Worm (Caenorhabditis elegans) whole organism, midembryonic: ENCODE data around the gene nra-4.

Experiments used
- T22C8.4 ChIP-seq: fragments of 200-800 bp; sonication (Bioruptor generic); IDR thresholded peaks from 2 replicates; pipeline ENCODE4 v1.3.6; 2022; ENCODE audit warnings: missing genetic modification characterization, missing compliant biosample characterization
- cog-1 ChIP-seq: sonication (generic microtip); optimal IDR thresholded peaks from 2 replicates; lab custom pipeline; 2016; ENCODE audit warnings: missing genetic modification characterization, missing compliant biosample characterization
- flt-1 ChIP-seq: fragments of 200-800 bp; sonication (Bioruptor generic); IDR thresholded peaks from 2 replicates; pipeline ENCODE4 v1.3.6; 2022; ENCODE audit warnings: missing genetic modification characterization, missing compliant biosample characterization
- klf-2 ChIP-seq: fragments of 200-800 bp; sonication (Bioruptor generic); conservative IDR thresholded peaks from 2 replicates; pipeline ENCODE4 v1.3.6; 2022; ENCODE audit warnings: missing genetic modification reagents, missing genetic modification characterization, missing compliant biosample characterization
- med-1 ChIP-seq: sonication (generic microtip); optimal IDR thresholded peaks from 2 replicates; lab custom pipeline; 2017; ENCODE audit warnings: missing genetic modification characterization, mild to moderate bottlenecking, missing compliant biosample characterization, antibody characterized with exemption, missing genetic modification reagents; ENCODE audit not compliant: insufficient read depth
- ref-1 ChIP-seq: fragments of 200-800 bp; sonication (Bioruptor generic); conservative IDR thresholded peaks from 2 replicates; pipeline ENCODE4 v1.3.6; 2022; ENCODE audit warnings: missing genetic modification reagents, missing genetic modification characterization, missing compliant biosample characterization
- tab-1 ChIP-seq: fragments of 200-800 bp; sonication (Bioruptor generic); IDR thresholded peaks from 2 replicates; pipeline ENCODE4 v1.3.6; 2022; ENCODE audit warnings: missing genetic modification characterization, missing compliant biosample characterization
- ztf-23 ChIP-seq: fragments of 200-800 bp; sonication (Bioruptor generic); IDR thresholded peaks from 2 replicates; pipeline ENCODE4 v1.3.6; 2022; ENCODE audit warnings: missing genetic modification reagents, missing genetic modification characterization, missing compliant biosample characterization
- ztf-29 ChIP-seq: fragments of 200-800 bp; sonication (Bioruptor generic); IDR thresholded peaks from 2 replicates; pipeline ENCODE4 v1.3.6; 2022; ENCODE audit warnings: missing genetic modification reagents, missing genetic modification characterization, missing compliant biosample characterization

nra-4 gene

DNA sequence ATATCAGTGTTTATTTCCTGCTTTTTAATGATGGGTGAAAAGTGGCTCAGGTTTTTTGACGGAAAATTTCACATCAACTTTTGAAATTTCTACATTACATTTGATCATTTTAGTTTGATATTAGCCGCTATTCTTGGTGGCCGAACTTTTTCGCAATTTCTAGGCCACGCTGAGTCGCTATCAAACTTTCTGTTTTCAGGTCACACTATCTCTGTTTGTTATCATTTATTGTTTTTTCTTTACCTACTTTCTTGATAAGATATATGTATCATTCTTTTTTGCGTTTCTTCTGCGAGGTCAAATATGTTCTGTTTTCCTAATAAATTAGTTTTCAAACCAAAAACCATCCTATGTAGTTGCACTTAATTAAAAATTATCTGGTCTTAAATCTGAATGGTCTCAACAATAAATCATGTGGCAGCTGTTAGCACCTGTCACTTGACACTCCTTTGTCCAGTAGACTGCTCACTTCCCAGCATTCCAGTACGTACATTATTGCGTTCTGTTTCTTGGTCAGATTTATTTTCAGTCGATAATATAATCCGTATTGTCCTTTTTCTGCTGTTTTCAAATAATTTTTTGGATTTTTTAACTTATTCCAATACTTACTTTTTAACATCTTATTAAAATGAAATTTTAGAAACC, 12.0 kb upstream of the nra-4 start:
- TF ChIP-seq ztf-29 = no peak

DNA sequence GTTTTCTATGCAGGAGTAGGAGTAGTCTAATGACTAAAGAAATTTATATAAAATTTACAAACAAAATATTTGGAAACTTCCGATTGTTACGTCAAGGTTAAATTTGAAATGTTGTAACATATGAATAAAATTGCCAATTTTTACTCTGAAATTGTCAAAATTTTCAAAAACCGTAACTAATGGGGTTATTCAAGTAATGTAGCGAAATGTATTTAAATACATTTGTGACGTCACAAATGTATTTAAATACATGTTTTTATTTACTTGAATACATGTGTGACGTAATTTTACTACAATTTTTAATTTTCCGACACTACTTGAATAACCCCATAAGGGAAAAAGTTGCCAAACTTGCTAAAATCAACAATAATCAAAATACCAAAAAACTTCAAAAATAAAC, 5.0 kb upstream of the nra-4 start:
- TF ChIP-seq ztf-23 = no peak
- no peak for TF ChIP-seq cog-1
- no peak for TF ChIP-seq T22C8.4
- no peak for TF ChIP-seq klf-2 (GFP tag; lab: Robert Waterston, UW)
- no peak for TF ChIP-seq flt-1 (GFP tag; lab: Robert Waterston, UW)
- no peak for TF ChIP-seq tab-1

DNA sequence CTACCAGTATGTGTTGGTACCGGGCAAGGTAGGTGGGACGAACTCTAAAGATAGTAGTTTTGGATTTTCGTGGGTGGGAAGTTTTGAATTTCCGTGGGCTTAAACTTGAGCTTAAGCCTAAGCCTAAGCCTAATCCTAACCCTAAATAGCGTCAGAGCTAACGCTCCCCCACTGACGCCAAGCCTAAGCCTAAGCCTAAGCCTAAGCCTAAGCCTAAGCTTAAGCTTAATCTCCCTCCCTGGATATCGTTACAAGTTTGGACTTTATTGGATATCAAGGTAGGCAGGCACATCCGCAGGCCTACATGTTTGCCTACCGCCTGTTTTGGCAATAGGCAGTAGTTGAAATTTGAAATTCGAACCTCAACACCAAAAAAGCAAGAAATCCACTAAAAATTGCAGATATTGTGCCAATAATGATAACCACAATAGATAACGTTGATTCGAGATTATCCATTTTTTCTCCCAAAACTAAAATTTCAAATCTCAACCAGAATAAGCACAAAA, 4.2 kb upstream of the nra-4 start, which contains the start of gene K10C9.4:
Gene K10C9.4 (minus strand): TSS at position 456 of the 506 bp plus-strand sequence.
- TF ChIP-seq ztf-23 (no peak), ztf-29 (peak; percentile 23; the same call in 1 of the 2 replicates)

DNA sequence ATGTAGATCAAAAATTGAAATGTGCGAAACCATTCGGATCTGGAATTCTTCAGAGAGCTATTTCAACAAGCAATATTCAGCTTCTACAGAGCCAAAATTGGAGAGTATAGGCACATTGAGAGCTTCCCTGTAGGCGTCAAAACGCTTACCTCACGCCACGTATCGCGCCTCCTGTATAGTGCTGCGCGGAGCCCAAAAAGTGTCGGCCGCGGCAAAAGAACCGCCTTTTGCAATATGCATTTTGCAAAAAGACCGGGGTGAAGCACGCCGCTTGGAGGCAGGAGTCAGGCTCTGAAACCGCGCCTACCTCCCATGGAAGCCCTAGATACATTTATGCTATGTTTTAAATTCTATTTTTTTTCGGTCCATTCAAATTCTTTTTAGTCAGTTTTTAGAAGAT, 3.3 kb upstream of the nra-4 start:
- TF ChIP-seq ref-1 (GFP tag; lab: Robert Waterston, UW) (no peak), tab-1 (no peak), ztf-23 (no peak), flt-1 (GFP tag; lab: Robert Waterston, UW) (no peak), T22C8.4 (no peak), klf-2 (GFP tag; lab: Robert Waterston, UW) (no peak), ztf-29 (no peak), med-1 (GFP tag; lab: Kevin White, UChicago) (no peak), cog-1 (no peak)

DNA sequence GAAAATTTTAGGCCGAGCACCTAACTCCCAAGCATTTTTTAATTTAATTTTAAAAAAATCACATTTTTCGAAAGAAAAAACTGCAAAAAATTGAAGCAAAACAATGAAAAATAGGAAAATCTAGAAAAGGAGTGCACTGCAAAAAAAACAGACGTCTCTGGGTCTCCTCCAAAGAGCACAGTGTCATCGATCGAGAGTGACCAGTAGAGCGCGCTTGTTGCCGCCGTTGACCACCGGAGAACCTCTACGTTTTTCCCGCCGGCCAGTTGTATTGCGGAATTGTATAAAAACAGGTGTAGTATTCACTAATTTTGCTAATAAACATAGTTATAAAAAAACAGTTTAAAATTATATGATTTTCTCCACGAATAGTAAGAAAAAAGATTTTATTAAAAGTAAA, 952 bp upstream of the nra-4 start:
- no peak for TF ChIP-seq flt-1 (GFP tag; lab: Robert Waterston, UW)
- TF ChIP-seq T22C8.4 = peak; percentile 21; the same call in 1 of the 2 replicates

DNA sequence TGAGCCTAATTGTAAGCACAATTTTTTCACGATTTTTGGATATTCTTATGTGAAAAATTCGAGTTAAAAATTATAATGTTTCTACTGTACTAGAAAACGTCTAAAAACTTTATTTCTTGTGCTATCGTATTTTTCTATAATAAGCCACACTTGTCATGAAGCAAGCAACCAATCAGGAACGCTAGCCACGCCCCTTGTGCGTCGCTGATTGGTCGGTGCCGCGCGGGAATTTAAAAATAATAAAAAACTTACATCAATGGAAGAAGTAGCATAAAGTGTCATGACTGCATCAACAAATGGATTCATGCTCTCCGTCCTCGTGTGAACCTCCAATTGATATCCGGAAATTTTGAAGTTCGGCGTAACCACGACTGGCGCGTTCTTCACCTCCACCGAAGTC, 1.1 kb downstream of the nra-4 start:
- TF ChIP-seq ztf-23 (no peak), tab-1 (no peak), flt-1 (GFP tag; lab: Robert Waterston, UW) (no peak), klf-2 (GFP tag; lab: Robert Waterston, UW) (no peak), ztf-29 (no peak), cog-1 (no peak), ref-1 (GFP tag; lab: Robert Waterston, UW) (no peak), med-1 (GFP tag; lab: Kevin White, UChicago) (no peak), T22C8.4 (no peak)

DNA sequence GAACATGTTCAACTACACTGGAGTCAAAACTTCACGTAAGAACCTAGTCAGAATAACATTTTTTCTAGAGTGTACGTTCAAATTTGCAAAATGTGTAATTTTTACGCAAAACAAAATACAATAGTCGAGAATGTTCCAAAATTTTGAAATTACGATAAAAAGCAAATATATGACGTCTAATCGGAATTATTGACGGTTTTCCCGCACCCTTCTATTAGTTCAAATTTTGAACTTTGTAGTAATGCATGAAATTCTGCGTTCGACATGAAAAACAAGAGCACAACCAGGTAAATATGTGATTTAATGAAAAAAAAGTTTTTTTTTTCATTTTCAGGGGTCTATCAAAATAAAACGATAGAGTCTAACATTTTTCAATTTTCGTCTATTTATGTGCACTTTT, 10.3 kb downstream of the nra-4 start:
- TF ChIP-seq med-1 (GFP tag; lab: Kevin White, UChicago) = no peak

DNA sequence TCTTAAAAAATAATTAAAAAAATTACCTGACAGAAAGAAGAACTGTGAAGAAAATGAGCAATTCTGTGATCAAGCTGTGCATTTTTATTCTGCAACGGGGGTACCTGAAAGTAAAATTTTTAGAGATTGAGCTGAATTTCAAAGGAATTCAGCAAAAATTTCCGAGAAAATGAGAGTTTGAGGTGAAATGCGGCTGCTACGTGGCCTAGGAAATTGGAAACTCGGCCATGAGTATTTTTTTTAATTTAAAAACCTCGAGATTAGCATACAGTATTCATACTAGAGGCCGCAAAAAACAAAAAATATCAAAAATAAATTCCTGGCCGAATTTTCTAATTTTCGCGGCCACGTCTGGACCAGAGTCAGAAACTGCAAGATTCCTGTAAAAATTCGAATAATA, 15.1 kb downstream of the nra-4 start, which contains the start of gene flp-34:
Gene flp-34 (minus strand): TSS at position 101 of the 400 bp plus-strand sequence.
- no peak for TF ChIP-seq T22C8.4
- no peak for TF ChIP-seq ztf-29
- TF ChIP-seq ref-1 (GFP tag; lab: Robert Waterston, UW) = no peak
- TF ChIP-seq cog-1 = no peak
- TF ChIP-seq tab-1 = no peak
- TF ChIP-seq flt-1 (GFP tag; lab: Robert Waterston, UW) = no peak
- TF ChIP-seq klf-2 (GFP tag; lab: Robert Waterston, UW) = no peak
- no peak for TF ChIP-seq med-1 (GFP tag; lab: Kevin White, UChicago)
- no peak for TF ChIP-seq ztf-23

DNA sequence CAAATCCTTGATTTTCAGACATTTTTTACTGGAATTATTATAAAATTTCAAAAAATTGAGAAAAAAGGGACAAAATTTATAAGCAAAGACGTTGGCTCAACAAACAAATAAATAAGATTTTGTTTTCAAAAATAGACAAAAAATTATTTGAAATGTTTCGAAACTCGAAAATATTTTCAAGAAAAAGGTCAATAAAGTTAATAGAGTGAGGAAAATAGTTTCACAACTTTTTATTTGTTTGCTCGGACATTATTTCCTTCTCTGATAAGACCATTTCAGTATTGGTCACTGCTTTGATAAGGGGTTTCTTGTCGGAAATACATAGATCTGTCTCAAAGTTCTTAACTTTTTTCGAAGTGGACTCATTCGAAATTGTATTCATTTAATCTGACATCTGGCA, 21.3 kb downstream of the nra-4 start, which contains the start of gene R09A1.3:
Gene R09A1.3 (minus strand): TSS at position 31 of the 400 bp plus-strand sequence.
- TF ChIP-seq ztf-29 = no peak
- TF ChIP-seq cog-1 = no peak
- TF ChIP-seq ref-1 (GFP tag; lab: Robert Waterston, UW) = no peak
- TF ChIP-seq med-1 (GFP tag; lab: Kevin White, UChicago) = no peak
- TF ChIP-seq flt-1 (GFP tag; lab: Robert Waterston, UW) = no peak

DNA sequence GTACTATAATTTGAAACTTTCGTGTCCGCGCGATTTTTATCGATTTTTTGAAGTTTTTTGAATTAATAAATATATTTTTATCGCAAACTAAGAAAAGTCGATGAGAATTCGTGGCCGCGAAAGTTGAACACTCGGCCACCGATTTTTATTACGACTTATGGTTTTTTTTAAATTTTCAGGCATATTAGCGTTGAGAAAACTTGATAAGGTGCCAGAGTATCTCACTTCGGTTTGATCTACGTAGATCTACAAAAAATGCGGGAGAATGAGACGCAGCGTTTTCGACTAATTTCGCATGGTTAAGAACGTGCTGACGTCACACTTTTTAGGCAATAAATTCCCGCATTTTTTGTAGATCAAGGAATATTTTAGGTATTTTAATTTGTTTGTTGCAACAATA, 25.0 kb downstream of the nra-4 start, which contains the start of gene pei-2:
Gene pei-2 (minus strand): TSS at position 101 of the 400 bp plus-strand sequence.
- no peak for TF ChIP-seq flt-1 (GFP tag; lab: Robert Waterston, UW)
- no peak for TF ChIP-seq klf-2 (GFP tag; lab: Robert Waterston, UW)
- TF ChIP-seq cog-1 = no peak
- TF ChIP-seq tab-1 = no peak
- no peak for TF ChIP-seq ztf-29
- TF ChIP-seq med-1 (GFP tag; lab: Kevin White, UChicago) = no peak
- TF ChIP-seq T22C8.4 = no peak
- no peak for TF ChIP-seq ref-1 (GFP tag; lab: Robert Waterston, UW)
- no peak for TF ChIP-seq ztf-23

DNA sequence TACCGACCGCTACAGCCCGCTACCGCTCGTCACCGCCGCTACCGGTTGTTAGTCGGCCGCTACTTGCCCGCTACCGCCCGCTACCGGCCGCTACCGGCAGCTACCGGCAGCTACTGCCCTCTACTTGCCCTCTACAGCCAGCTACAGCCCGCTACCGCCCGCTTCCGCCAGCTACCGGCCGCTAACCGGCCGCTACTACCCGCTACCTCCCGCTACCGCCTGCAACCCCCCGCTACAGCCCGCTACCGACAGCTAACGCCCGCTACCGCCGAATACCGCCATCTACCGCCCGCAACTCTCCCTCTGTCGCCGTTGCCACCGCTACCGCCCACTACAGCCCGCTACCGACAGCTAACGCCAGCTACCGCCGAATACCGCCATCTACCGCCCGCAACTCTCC, 26.9 kb downstream of the nra-4 start:
- no peak for TF ChIP-seq med-1 (GFP tag; lab: Kevin White, UChicago)
- no peak for TF ChIP-seq flt-1 (GFP tag; lab: Robert Waterston, UW)
- no peak for TF ChIP-seq ztf-29
- TF ChIP-seq ref-1 (GFP tag; lab: Robert Waterston, UW) = no peak
- no peak for TF ChIP-seq T22C8.4
- no peak for TF ChIP-seq cog-1
- no peak for TF ChIP-seq ztf-23
- TF ChIP-seq tab-1 = no peak
- no peak for TF ChIP-seq klf-2 (GFP tag; lab: Robert Waterston, UW)
